Worm (Caenorhabditis elegans): ENCODE data around the gene K01A12.4.

The K01A12.4 gene

DNA sequence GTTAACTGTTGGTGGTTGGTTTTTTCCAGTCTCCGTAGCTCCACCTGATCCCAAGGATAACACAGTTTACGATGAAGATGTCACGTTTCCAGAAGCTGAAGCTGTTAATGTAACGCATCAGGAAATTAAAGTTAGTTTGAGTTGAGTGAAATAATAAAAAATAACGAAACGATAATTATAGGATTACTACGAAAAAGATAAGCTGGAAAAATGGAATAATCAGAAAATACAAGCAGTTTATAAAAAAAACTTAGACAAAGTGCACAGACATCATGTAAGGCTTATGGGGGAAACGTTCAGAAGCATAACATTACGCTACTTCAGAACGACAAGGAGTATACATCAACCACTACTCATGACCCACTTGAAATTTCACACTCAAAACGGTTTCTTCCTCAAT is 29.3 kb upstream of the K01A12.4 start, which contains the start of gene F18E9.8:
TSS of gene F18E9.8 (minus strand) at position 101 of the 400 bp plus-strand sequence.
- TF ChIP-seq daf-12 (tag; optimal IDR thresholded peaks at IDR 0.05), result no peak
- TF ChIP-seq ceh-9 (tag; optimal IDR thresholded peaks at IDR 0.05), result no peak
- TF ChIP-seq nhr-11 (tag; optimal IDR thresholded peaks at IDR 0.05), result no peak
- no peak for TF ChIP-seq hmg-11 (tag; optimal IDR thresholded peaks at IDR 0.05)
- no peak for TF ChIP-seq mml-1 (tag; optimal IDR thresholded peaks at IDR 0.05)
- no peak for TF ChIP-seq unc-62 (GFP tag; optimal IDR thresholded peaks at IDR 0.05)
- no peak for TF ChIP-seq ZK546.5 (tag; optimal IDR thresholded peaks at IDR 0.05)
- no peak for TF ChIP-seq lin-15B (tag; optimal IDR thresholded peaks at IDR 0.05)
- TF ChIP-seq ceh-82 (tag; optimal IDR thresholded peaks at IDR 0.05), result no peak
- TF ChIP-seq egl-27 (tag; optimal IDR thresholded peaks at IDR 0.05), result no peak
- TF ChIP-seq nhr-237 (tag; optimal IDR thresholded peaks at IDR 0.05), result no peak
- no peak for TF ChIP-seq nhr-43 (tag; optimal IDR thresholded peaks at IDR 0.05; ENCODE audit: poor library complexity, severe bottlenecking)
- TF ChIP-seq jun-1 (tag; optimal IDR thresholded peaks at IDR 0.05), result no peak

DNA sequence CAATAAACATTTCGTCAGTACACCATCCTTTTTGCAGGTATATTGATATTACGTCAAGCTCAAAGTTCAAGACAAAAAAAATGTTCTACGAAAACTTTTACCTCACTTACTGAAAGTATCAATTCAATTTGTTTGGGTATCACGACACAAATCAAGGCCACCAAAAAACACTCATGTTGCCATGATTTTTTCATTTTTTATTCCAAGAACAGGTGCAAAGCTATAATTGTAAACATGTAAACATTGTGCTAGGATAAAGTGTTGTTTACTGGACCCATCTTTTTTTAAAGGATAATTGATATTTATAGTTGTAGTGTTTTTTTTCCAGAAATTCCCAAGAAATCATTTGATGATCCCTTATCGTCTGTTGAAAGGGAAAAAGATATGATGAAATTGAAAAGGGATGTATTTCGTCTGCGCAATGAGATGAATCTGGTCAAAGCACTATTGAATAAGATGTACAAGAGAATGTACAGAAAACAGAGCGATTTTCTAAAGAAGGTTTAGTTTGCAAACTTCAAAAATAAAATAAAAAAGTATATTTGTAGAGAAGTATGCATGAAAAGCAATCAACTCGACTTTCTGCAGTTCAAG is 27.8 kb upstream of the K01A12.4 start:
- TF ChIP-seq nhr-43 (tag; optimal IDR thresholded peaks at IDR 0.05; ENCODE audit: poor library complexity, severe bottlenecking) (no peak), fkh-10 (GFP tag; optimal IDR thresholded peaks at IDR 0.05) (no peak), mdl-1 (tag; optimal IDR thresholded peaks at IDR 0.05) (no peak), lin-15B (tag; optimal IDR thresholded peaks at IDR 0.05) (no peak), daf-12 (tag; optimal IDR thresholded peaks at IDR 0.05) (no peak), nhr-11 (tag; optimal IDR thresholded peaks at IDR 0.05) (peak; percentile 21)

DNA sequence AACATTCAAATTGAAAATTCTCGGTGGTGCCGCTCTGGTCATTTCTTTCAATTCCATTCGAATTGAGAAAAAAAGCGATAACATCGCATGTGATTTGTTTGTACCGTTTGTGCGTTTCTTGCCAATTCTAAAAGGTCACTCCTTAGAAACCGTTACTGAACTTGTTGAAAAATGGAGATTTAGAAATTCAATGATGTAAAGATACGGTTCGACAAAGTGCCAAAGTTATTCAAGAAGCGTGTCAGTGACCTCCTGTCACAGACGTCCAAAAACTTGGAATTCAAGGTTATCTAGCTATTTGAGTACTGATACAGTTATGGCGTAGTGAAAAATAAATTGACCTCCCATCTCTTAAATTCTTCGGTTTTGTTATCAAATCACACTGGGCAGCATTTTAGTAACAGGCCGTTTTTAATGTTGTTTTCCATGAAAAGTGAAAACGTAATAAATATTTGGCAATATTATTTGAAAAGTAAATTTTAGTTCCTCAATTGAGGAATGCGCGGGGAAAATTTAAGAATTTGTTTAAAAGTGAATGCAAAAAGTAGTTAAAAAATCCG is 25.8 kb upstream of the K01A12.4 start:
- TF ChIP-seq ceh-82 (tag; optimal IDR thresholded peaks at IDR 0.05) (no peak), elt-1 (tag; optimal IDR thresholded peaks at IDR 0.05) (peak; percentile 51), nhr-25 (tag; optimal IDR thresholded peaks at IDR 0.05) (peak; percentile 59)

DNA sequence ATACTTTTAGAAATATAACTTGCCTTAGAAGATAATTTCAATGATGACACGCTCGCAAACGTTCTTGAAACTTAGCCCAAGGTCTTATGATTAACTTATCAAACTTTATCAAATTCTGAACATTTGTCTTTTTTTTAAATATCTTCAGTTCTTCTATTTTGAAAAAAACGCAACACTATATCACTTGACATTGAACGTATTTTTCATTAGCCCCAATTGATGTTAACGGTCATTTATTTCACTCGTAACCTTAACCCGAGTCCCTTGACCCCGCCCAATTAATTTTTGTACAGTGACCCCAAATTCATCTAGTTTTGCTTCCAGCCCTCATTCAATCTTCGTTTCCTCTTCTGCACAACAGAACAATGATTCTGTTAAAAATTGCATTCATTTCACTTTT is 24.9 kb upstream of the K01A12.4 start, which contains the start of gene F18E9.3:
TSS of gene F18E9.3 (plus strand) at position 311 of the 400 bp plus-strand sequence.
- no peak for TF ChIP-seq ztf-11 (tag; optimal IDR thresholded peaks at IDR 0.05)
- no peak for TF ChIP-seq nhr-25 (tag; optimal IDR thresholded peaks at IDR 0.05)
- TF ChIP-seq mdl-1 (tag; optimal IDR thresholded peaks at IDR 0.05), result no peak
- no peak for TF ChIP-seq fkh-10 (GFP tag; optimal IDR thresholded peaks at IDR 0.05)

DNA sequence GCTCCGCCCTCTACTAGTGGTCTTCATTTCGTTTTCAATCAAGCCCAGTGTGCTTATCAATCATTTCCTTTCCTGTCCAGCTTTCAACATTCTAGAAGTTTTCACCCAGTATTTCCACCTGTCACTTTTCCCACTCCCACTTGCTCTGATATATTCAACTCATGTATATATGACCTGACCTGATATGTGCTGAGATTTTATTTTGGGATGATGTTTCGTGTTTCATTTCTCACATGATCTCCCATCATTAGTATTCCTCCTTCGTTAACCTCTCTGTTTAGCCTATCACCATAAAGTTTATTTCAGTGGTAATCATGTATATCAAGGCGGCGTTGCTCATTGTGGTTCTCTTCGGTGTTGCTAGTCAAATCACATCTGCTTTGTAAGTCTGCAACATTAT is 17.8 kb upstream of the K01A12.4 start, which contains the start of gene nlp-7:
TSS of gene nlp-7 (plus strand) at position 301 of the 400 bp plus-strand sequence.
- TF ChIP-seq mml-1 (tag; optimal IDR thresholded peaks at IDR 0.05) (no peak), unc-39 (tag; optimal IDR thresholded peaks at IDR 0.05) (no peak), nhr-25 (tag; optimal IDR thresholded peaks at IDR 0.05) (no peak), fos-1 (tag; optimal IDR thresholded peaks at IDR 0.05) (no peak), nhr-28 (tag; optimal IDR thresholded peaks at IDR 0.05) (no peak), lin-15B (tag; optimal IDR thresholded peaks at IDR 0.05) (no peak), sea-2 (GFP tag; optimal IDR thresholded peaks at IDR 0.05) (no peak), elt-1 (tag; optimal IDR thresholded peaks at IDR 0.05) (no peak), nhr-67 (tag; optimal IDR thresholded peaks at IDR 0.05) (no peak), pqm-1 (tag; optimal IDR thresholded peaks at IDR 0.05) (no peak), skn-1 (tag; optimal IDR thresholded peaks at IDR 0.05) (no peak), jun-1 (tag; optimal IDR thresholded peaks at IDR 0.05) (no peak), zag-1 (tag; optimal IDR thresholded peaks at IDR 0.05) (no peak), ama-1 (optimal IDR thresholded peaks at IDR 0.05) (no peak)

DNA sequence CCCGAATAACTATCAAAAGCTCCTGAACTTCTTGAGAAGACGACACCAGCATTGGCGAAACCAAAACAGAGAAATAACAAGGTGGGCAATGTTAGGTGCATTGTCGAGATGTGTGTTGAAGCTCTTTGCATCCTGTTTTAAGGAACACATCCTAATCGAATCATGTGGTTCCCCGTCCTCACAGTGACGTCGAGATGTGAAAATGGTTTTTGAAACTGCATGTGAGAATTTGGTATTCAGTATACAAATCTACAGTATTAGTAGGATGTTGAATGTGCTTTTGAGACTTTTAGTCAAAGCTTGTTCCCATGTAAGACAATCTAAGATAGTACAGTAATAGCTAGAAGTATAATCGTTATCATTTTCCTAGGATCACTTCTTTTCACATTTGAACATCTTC is 13.1 kb upstream of the K01A12.4 start, which contains the start of gene F18E9.7:
TSS of gene F18E9.7 (minus strand) at position 101 of the 400 bp plus-strand sequence.
- no peak for TF ChIP-seq ama-1 (optimal IDR thresholded peaks at IDR 0.05)
- no peak for TF ChIP-seq ceh-82 (tag; optimal IDR thresholded peaks at IDR 0.05)
- TF ChIP-seq elt-3 (tag; optimal IDR thresholded peaks at IDR 0.05), result no peak
- TF ChIP-seq unc-39 (tag; optimal IDR thresholded peaks at IDR 0.05), result no peak
- no peak for TF ChIP-seq zag-1 (tag; optimal IDR thresholded peaks at IDR 0.05)
- TF ChIP-seq aly-2 (tag; optimal IDR thresholded peaks at IDR 0.05), result no peak
- no peak for TF ChIP-seq ceh-9 (tag; optimal IDR thresholded peaks at IDR 0.05)
- TF ChIP-seq tbx-2 (tag; optimal IDR thresholded peaks at IDR 0.05), result no peak
- no peak for TF ChIP-seq nhr-28 (tag; optimal IDR thresholded peaks at IDR 0.05)
- TF ChIP-seq pha-4 (tag; optimal IDR thresholded peaks at IDR 0.05), result no peak
- TF ChIP-seq nhr-11 (tag; optimal IDR thresholded peaks at IDR 0.05), result no peak
- TF ChIP-seq elt-1 (tag; optimal IDR thresholded peaks at IDR 0.05), result no peak
- TF ChIP-seq eor-1 (tag; optimal IDR thresholded peaks at IDR 0.05), result no peak
- no peak for TF ChIP-seq mml-1 (tag; optimal IDR thresholded peaks at IDR 0.05)
- no peak for TF ChIP-seq fkh-10 (GFP tag; optimal IDR thresholded peaks at IDR 0.05)
- no peak for TF ChIP-seq unc-62 (GFP tag; optimal IDR thresholded peaks at IDR 0.05)
- no peak for TF ChIP-seq skn-1 (tag; optimal IDR thresholded peaks at IDR 0.05)
- no peak for TF ChIP-seq nhr-67 (tag; optimal IDR thresholded peaks at IDR 0.05)
- no peak for TF ChIP-seq daf-12 (tag; optimal IDR thresholded peaks at IDR 0.05)
- TF ChIP-seq hmg-11 (tag; optimal IDR thresholded peaks at IDR 0.05), result no peak
